Worm (Caenorhabditis elegans): ENCODE data around the gene unc-132.
A peak's percentile ranks its signal among the peaks of the same experiment; 100 is the strongest.

The unc-132 gene

ce11 chrV:3702998-3703397 is 16.1 kb downstream of the unc-132 start (continued):
- TF ChIP-seq mdl-1 (tag; optimal IDR thresholded peaks at IDR 0.05) (no peak), snpc-4 (tag; optimal IDR thresholded peaks at IDR 0.05) (no peak), php-3 (GFP tag; IDR thresholded peaks at IDR 0.05) (no peak), ztf-11 (tag; optimal IDR thresholded peaks at IDR 0.05) (no peak), ZK546.5 (tag; optimal IDR thresholded peaks at IDR 0.05) (no peak), zfp-3 (GFP tag; conservative IDR thresholded peaks at IDR 0.05) (no peak), mdt-29 (GFP tag; IDR thresholded peaks at IDR 0.05) (no peak), attf-4 (tag; optimal IDR thresholded peaks at IDR 0.05) (no peak), hmg-1.1 (GFP tag; IDR thresholded peaks at IDR 0.05) (peak; percentile 18; the same call in 1 of the 2 replicates)

- TF ChIP-seq ctbp-1 (GFP tag; IDR thresholded peaks at IDR 0.05) (0 out of 2 replicates have a peak, but pooled peaks have one; percentile 35), F37D6.2 (tag; optimal IDR thresholded peaks at IDR 0.05) (peak; percentile 8), hlh-11 (tag; optimal IDR thresholded peaks at IDR 0.05) (peak; percentile 79), zip-11 (GFP tag; IDR thresholded peaks at IDR 0.05) (no peak), lin-38 (GFP tag; IDR thresholded peaks at IDR 0.05) (peak; percentile 41), lin-29 (GFP tag; IDR thresholded peaks at IDR 0.05) (no peak), sdz-12 (GFP tag; optimal IDR thresholded peaks at IDR 0.05) (no peak), aly-2 (tag; optimal IDR thresholded peaks at IDR 0.05) (no peak), nhr-11 (tag; optimal IDR thresholded peaks at IDR 0.05) (no peak), vab-7 (GFP tag; IDR thresholded peaks at IDR 0.05) (no peak), ZK337.2 (GFP tag; IDR thresholded peaks at IDR 0.05) (no peak), zip-2 (tag; optimal IDR thresholded peaks at IDR 0.05) (no peak), T20F7.1 (GFP tag; optimal IDR thresholded peaks at IDR 0.05) (no peak), nhr-237 (tag; optimal IDR thresholded peaks at IDR 0.05) (no peak), arid-1 (GFP tag; conservative IDR thresholded peaks at IDR 0.05) (no peak), lsy-2 (tag; optimal IDR thresholded peaks at IDR 0.05) (peak in 1 of 2 experiments; percentile 66), tra-1 (GFP tag; IDR thresholded peaks at IDR 0.05) (0 out of 2 replicates have a peak, but pooled peaks have one; percentile 21), mxl-3 (GFP tag; optimal IDR thresholded peaks at IDR 0.05) (peak; percentile 8), snpc-4 (tag; optimal IDR thresholded peaks at IDR 0.05) (no peak), hif-1 (tag; optimal IDR thresholded peaks at IDR 0.05) (peak in 1 of 2 experiments; percentile 50), T26A8.4 (GFP tag; IDR thresholded peaks at IDR 0.05) (peak; percentile 37; the same call in 1 of the 2 replicates), nhr-41 (GFP tag; IDR thresholded peaks at IDR 0.05) (no peak), nhr-102 (tag; optimal IDR thresholded peaks at IDR 0.05) (peak; percentile 19), zfp-2 (tag; optimal IDR thresholded peaks at IDR 0.05) (no peak), rbr-2 (tag; optimal IDR thresholded peaks at IDR 0.05) (peak; percentile 56), ceh-32 (tag; optimal IDR thresholded peaks at IDR 0.05; ENCODE audit: poor library complexity) (no peak), dmd-9 (GFP tag; IDR thresholded peaks at IDR 0.05) (no peak), Y5F2A.4 (GFP tag; optimal IDR thresholded peaks at IDR 0.05) (no peak), dve-1 (tag; optimal IDR thresholded peaks at IDR 0.05; ENCODE audit: insufficient read depth) (peak; percentile 67), lin-15B (tag; optimal IDR thresholded peaks at IDR 0.05) (no peak), nhr-48 (tag; optimal IDR thresholded peaks at IDR 0.05) (peak; percentile 49), daf-16 (GFP tag; optimal IDR thresholded peaks at IDR 0.05) (no peak), daf-16 (tag; optimal IDR thresholded peaks at IDR 0.05) (peak; percentile 32), nhr-111 (GFP tag; optimal IDR thresholded peaks at IDR 0.05) (no peak), hmg-1.1 (GFP tag; IDR thresholded peaks at IDR 0.05) (peak; percentile 93), madf-5 (GFP tag; IDR thresholded peaks at IDR 0.05) (no peak), pha-4 (GFP tag; IDR thresholded peaks at IDR 0.05) (peak; percentile 68; the same call in 1 of the 2 replicates), pha-4 (tag; optimal IDR thresholded peaks at IDR 0.05) (no peak), daf-8 (GFP tag; IDR thresholded peaks at IDR 0.05) (no peak), pqm-1 (tag; optimal IDR thresholded peaks at IDR 0.05) (no peak), set-16 (GFP tag; IDR thresholded peaks at IDR 0.05) (0 out of 2 replicates have a peak, but pooled peaks have one; percentile 49), F49E8.2 (tag; optimal IDR thresholded peaks at IDR 0.05; ENCODE audit: borderline replicate concordance) (no peak), ces-1 (GFP tag; optimal IDR thresholded peaks at IDR 0.05) (no peak)
These were observed 17.0 kb downstream of the unc-132 start for ce11 chrV:3703888-3704287.
